Fruit fly (Drosophila melanogaster): ENCODE measurements around the gene CG43739.

CG43739 gene

DNA sequence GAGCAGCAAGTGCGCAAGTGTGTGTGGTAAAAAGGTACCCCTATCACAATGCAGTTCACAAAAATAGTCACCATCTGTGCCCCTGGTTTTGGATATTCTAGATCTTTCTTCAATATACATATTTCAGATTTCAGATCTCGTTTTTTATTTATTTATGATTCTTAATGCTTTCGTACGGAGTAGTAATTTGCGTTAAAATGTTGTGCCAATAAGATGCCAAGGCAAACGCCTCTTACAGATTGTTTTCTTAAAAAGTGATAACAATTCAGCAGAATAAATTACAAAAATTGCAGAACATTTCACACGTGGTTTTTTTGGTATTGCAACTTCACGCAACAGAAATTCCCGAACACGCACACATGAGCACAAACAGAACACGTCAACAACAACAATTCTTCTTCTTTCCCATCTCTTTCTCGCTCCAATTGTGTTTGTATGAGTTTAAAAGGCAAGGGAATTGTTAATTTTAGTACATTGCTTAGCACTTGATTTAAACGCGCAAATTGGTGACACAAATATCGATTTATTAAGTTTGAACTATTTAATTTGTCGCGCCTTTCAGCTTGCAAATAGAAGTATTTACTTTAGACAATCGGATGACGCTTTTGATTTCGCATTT is 566 bp downstream of the CG43739 start (continued):
- TF ChIP-seq Rfx (GFP tag; IDR thresholded peaks at IDR 0.05) (peak; percentile 76), Aef1 (GFP tag; IDR thresholded peaks at IDR 0.05) (no peak), ems (GFP tag; optimal IDR thresholded peaks at IDR 0.05) (peak; percentile 66), CG6654 (GFP tag; optimal IDR thresholded peaks at IDR 0.05) (no peak), Bteb2 (GFP tag; optimal IDR thresholded peaks at IDR 0.05) (peak; percentile 67), CG2875 (GFP tag; optimal IDR thresholded peaks at IDR 0.05) (peak; percentile 78), D19A (tag; optimal IDR thresholded peaks at IDR 0.05) (peak; percentile 81), CG9817 (tag; optimal IDR thresholded peaks at IDR 0.05) (peak; percentile 36), Pdp1 (GFP tag; optimal IDR thresholded peaks at IDR 0.05) (peak; percentile 67 to 69), sens-2 (GFP tag; IDR thresholded peaks at IDR 0.05) (peak; percentile 58; the same call in 1 of the 2 replicates), HLHmδ (GFP tag; optimal IDR thresholded peaks at IDR 0.05) (no peak), CG14965 (GFP tag; optimal IDR thresholded peaks at IDR 0.05; ENCODE audit: borderline replicate concordance) (no peak), tup (GFP tag; optimal IDR thresholded peaks at IDR 0.05) (peak; percentile 61), CG2116 (GFP tag; optimal IDR thresholded peaks at IDR 0.05) (peak; percentile 15), sc (optimal IDR thresholded peaks at IDR 0.05) (no peak), sc (GFP tag; optimal IDR thresholded peaks at IDR 0.05) (no peak), Antp (GFP tag; optimal IDR thresholded peaks at IDR 0.05) (peak; percentile 75), Bdp1 (GFP tag; optimal IDR thresholded peaks at IDR 0.05) (peak; percentile 68), chif (GFP tag; optimal IDR thresholded peaks at IDR 0.05) (peak; percentile 65 to 68), CG6254 (GFP tag; optimal IDR thresholded peaks at IDR 0.05) (peak; percentile 56), dmrt11E (tag; optimal IDR thresholded peaks at IDR 0.05) (peak; percentile 65), Abd-B (GFP tag; optimal IDR thresholded peaks at IDR 0.05) (peak; percentile 13), Ssrp (tag; optimal IDR thresholded peaks at IDR 0.05) (peak; percentile 60), Oaz (GFP tag; IDR thresholded peaks at IDR 0.05) (no peak; the same call in 1 of the 2 replicates), mam (GFP tag; optimal IDR thresholded peaks at IDR 0.05) (peak; percentile 71), CG32532 (GFP tag; IDR thresholded peaks at IDR 0.05) (no peak), Nf-YA (GFP tag; IDR thresholded peaks at IDR 0.05) (no peak), CG17361 (GFP tag; IDR thresholded peaks at IDR 0.05) (no peak), Hmx (GFP tag; optimal IDR thresholded peaks at IDR 0.05) (no peak), CG7963 (GFP tag; IDR thresholded peaks at IDR 0.05; ENCODE audit: partially characterized antibody) (no peak), CG13894 (tag; optimal IDR thresholded peaks at IDR 0.05) (no peak), Atf3 (GFP tag; optimal IDR thresholded peaks at IDR 0.05) (peak; percentile 46), fru (optimal IDR thresholded peaks at IDR 0.05) (no peak), CG3726 (GFP tag; IDR thresholded peaks at IDR 0.05) (peak; percentile 72; the same call in 2 of the 3 replicates), pzg (GFP tag; optimal IDR thresholded peaks at IDR 0.05) (no peak), CG10274 (GFP tag; optimal IDR thresholded peaks at IDR 0.05) (no peak), z (GFP tag; IDR thresholded peaks at IDR 0.05) (no peak), Hr39 (optimal IDR thresholded peaks at IDR 0.05) (no peak), tna (GFP tag; IDR thresholded peaks at IDR 0.05; ENCODE audit: partially characterized antibody) (no peak), Eip74EF (GFP tag; optimal IDR thresholded peaks at IDR 0.05) (peak in 1 of 2 experiments; percentile 75), cg (GFP tag; optimal IDR thresholded peaks at IDR 0.05) (peak; percentile 88), Sry-δ (GFP tag; optimal IDR thresholded peaks at IDR 0.05) (no peak), CG16779 (GFP tag; IDR thresholded peaks at IDR 0.05) (no peak), insv (GFP tag; optimal IDR thresholded peaks at IDR 0.05) (peak; percentile 24 to 31), gcm2 (GFP tag; optimal IDR thresholded peaks at IDR 0.05) (peak; percentile 69), CG8765 (GFP tag; IDR thresholded peaks at IDR 0.05) (no peak), GATAe (GFP tag; conservative IDR thresholded peaks at IDR 0.05) (no peak), btn (GFP tag; optimal IDR thresholded peaks at IDR 0.05) (peak; percentile 59), CG8388 (GFP tag; optimal IDR thresholded peaks at IDR 0.05) (peak; percentile 81), onecut (GFP tag; IDR thresholded peaks at IDR 0.05) (no peak), CG7357 (GFP tag; IDR thresholded peaks at IDR 0.05) (no peak)
